Fruit fly (Drosophila melanogaster) whole organism, embryonic: Measurements from ENCODE around the gene Gs2.

Experiments
- Adf1 ChIP-seq: fragments of 200-800 bp; sonication (Bioruptor generic); IDR thresholded peaks from 2 replicates; pipeline ENCODE4 v1.3.6; 2022; ENCODE audit warnings: missing biosample characterization, missing genetic modification characterization
- Asciz ChIP-seq: fragments of 200-800 bp; sonication (Bioruptor generic); optimal IDR thresholded peaks from 2 replicates; lab custom pipeline; 2017; ENCODE audit warnings: missing biosample characterization, mild to moderate bottlenecking, missing genetic modification characterization, missing genetic modification reagents
- Atf3 ChIP-seq: fragments of 200-800 bp; sonication (Bioruptor generic); optimal IDR thresholded peaks from 3 replicates; lab custom pipeline; 2016; ENCODE audit warnings: missing biosample characterization, missing genetic modification characterization
- CG10959 ChIP-seq: fragments of 200-800 bp; sonication (Bioruptor generic); IDR thresholded peaks from 2 replicates; pipeline ENCODE4 v1.3.6; 2022; ENCODE audit warnings: missing biosample characterization, missing genetic modification characterization
- CG11247 ChIP-seq: fragments of 200-800 bp; sonication (Bioruptor generic); IDR thresholded peaks from 2 replicates; pipeline ENCODE4 v1.3.6; 2022; ENCODE audit warnings: missing biosample characterization, missing genetic modification characterization
- CG12236 ChIP-seq: fragments of 200-800 bp; sonication (Bioruptor generic); optimal IDR thresholded peaks from 2 replicates; lab custom pipeline; 2016; ENCODE audit warnings: missing biosample characterization, missing genetic modification characterization
- CG12299 ChIP-seq: fragments of 200-800 bp; sonication (Bioruptor generic); optimal IDR thresholded peaks from 2 replicates; lab custom pipeline; 2018; ENCODE audit warnings: missing biosample characterization, mild to moderate bottlenecking, missing genetic modification characterization
- CG13296 ChIP-seq: fragments of 200-800 bp; sonication (Bioruptor generic); optimal IDR thresholded peaks from 3 replicates; lab custom pipeline; 2018; ENCODE audit warnings: missing biosample characterization, mild to moderate bottlenecking, missing genetic modification characterization
- CG13424 ChIP-seq: fragments of 200-800 bp; sonication (Bioruptor generic); optimal IDR thresholded peaks from 2 replicates; lab custom pipeline; 2019; ENCODE audit warnings: missing biosample characterization, mild to moderate bottlenecking, missing genetic modification characterization, moderate library complexity
- CG13624 ChIP-seq: fragments of 200-800 bp; sonication (Bioruptor generic); optimal IDR thresholded peaks from 2 replicates; lab custom pipeline; 2016; ENCODE audit warnings: missing biosample characterization, missing genetic modification characterization
- CG1602 ChIP-seq: fragments of 200-800 bp; sonication (Bioruptor generic); optimal IDR thresholded peaks from 3 replicates; lab custom pipeline; 2016; ENCODE audit warnings: missing biosample characterization, missing genetic modification characterization
- CG17361 ChIP-seq: fragments of 200-800 bp; sonication (Bioruptor generic); IDR thresholded peaks from 3 replicates; pipeline ENCODE4 v1.3.6; 2022; ENCODE audit warnings: missing biosample characterization, missing genetic modification characterization
- CG17829 ChIP-seq: fragments of 200-800 bp; optimal IDR thresholded peaks from 2 replicates; lab custom pipeline; 2019; ENCODE audit warnings: missing biosample characterization, mild to moderate bottlenecking, missing genetic modification characterization, moderate library complexity
- CG31388 ChIP-seq: fragments of 200-800 bp; sonication (Bioruptor generic); optimal IDR thresholded peaks from 2 replicates; lab custom pipeline; 2016; ENCODE audit warnings: missing biosample characterization, missing genetic modification characterization
- CG32532 ChIP-seq: fragments of 200-800 bp; sonication (Bioruptor generic); IDR thresholded peaks from 2 replicates; pipeline ENCODE4 v1.3.6; 2022; ENCODE audit warnings: missing biosample characterization, missing genetic modification characterization
- CG32767 ChIP-seq: fragments of 200-800 bp; sonication (Bioruptor generic); IDR thresholded peaks from 2 replicates; pipeline ENCODE4 v1.3.6; 2022; ENCODE audit warnings: missing biosample characterization, missing genetic modification characterization
- CG3995 ChIP-seq: fragments of 200-800 bp; sonication (Bioruptor generic); optimal IDR thresholded peaks from 3 replicates; lab custom pipeline; 2016; ENCODE audit warnings: missing biosample characterization, missing genetic modification characterization
- CG4707 ChIP-seq: fragments of 200-800 bp; sonication (Bioruptor generic); optimal IDR thresholded peaks from 2 replicates; lab custom pipeline; 2018; ENCODE audit warnings: missing biosample characterization, mild to moderate bottlenecking, missing genetic modification characterization, moderate library complexity
- CG6813 ChIP-seq: fragments of 200-800 bp; sonication (Bioruptor generic); optimal IDR thresholded peaks from 2 replicates; lab custom pipeline; 2017; ENCODE audit warnings: missing biosample characterization, missing genetic modification characterization, mild to moderate bottlenecking, moderate library complexity, missing genetic modification reagents
- CG7745 ChIP-seq: fragments of 200-800 bp; sonication (Bioruptor generic); optimal IDR thresholded peaks from 2 replicates; lab custom pipeline; 2018; ENCODE audit warnings: missing biosample characterization, mild to moderate bottlenecking, missing genetic modification characterization, moderate library complexity
- CG7839 ChIP-seq: fragments of 200-800 bp; sonication (Bioruptor generic); optimal IDR thresholded peaks from 3 replicates; lab custom pipeline; 2018; ENCODE audit warnings: missing biosample characterization, mild to moderate bottlenecking, missing genetic modification characterization, moderate library complexity
- CG8478 ChIP-seq: fragments of >200 bp; optimal IDR thresholded peaks from 2 replicates; lab custom pipeline; 2018
- CG8944 ChIP-seq: fragments of 200-800 bp; sonication (Bioruptor generic); optimal IDR thresholded peaks from 3 replicates; lab custom pipeline; 2016; ENCODE audit warnings: missing biosample characterization, missing genetic modification characterization
- Camta ChIP-seq: fragments of 200-800 bp; sonication (Bioruptor generic); optimal IDR thresholded peaks from 2 replicates; lab custom pipeline; 2016; ENCODE audit warnings: missing biosample characterization, missing genetic modification characterization
- CoRest ChIP-seq: fragments of 200-800 bp; sonication (Bioruptor generic); optimal IDR thresholded peaks from 3 replicates; lab custom pipeline; 2018; ENCODE audit warnings: missing biosample characterization, mild to moderate bottlenecking, missing genetic modification characterization, moderate library complexity
- Deaf1 ChIP-seq: fragments of 200-800 bp; optimal IDR thresholded peaks from 3 replicates; lab custom pipeline; 2019; ENCODE audit warnings: missing biosample characterization, mild to moderate bottlenecking, missing genetic modification characterization, moderate library complexity
- E2f1 ChIP-seq: fragments of 200-800 bp; sonication (Bioruptor generic); IDR thresholded peaks from 2 replicates; pipeline ENCODE4 v1.3.6; 2022; ENCODE audit warnings: missing biosample characterization, missing genetic modification characterization
- Ets65A ChIP-seq: fragments of 200-800 bp; sonication (Bioruptor generic); peaks from one replicate; lab custom pipeline; 2016; ENCODE audit warnings: missing biosample characterization, missing genetic modification characterization
- HLHmδ ChIP-seq: fragments of 200-800 bp; sonication (Bioruptor generic); optimal IDR thresholded peaks from 2 replicates; lab custom pipeline; 2018; ENCODE audit warnings: missing biosample characterization, mild to moderate bottlenecking, missing genetic modification characterization, moderate library complexity
- Hr39 ChIP-seq: fragments of >200 bp; optimal IDR thresholded peaks from 2 replicates; lab custom pipeline; 2017
- Mad ChIP-seq: fragments of 200-800 bp; sonication (Bioruptor generic); optimal IDR thresholded peaks from 2 replicates; lab custom pipeline; 2016; ENCODE audit warnings: missing biosample characterization, missing genetic modification characterization
- Max ChIP-seq: fragments of 200-800 bp; sonication (Bioruptor generic); optimal IDR thresholded peaks from 2 replicates; lab custom pipeline; 2016; ENCODE audit warnings: missing biosample characterization, mild to moderate bottlenecking, missing genetic modification characterization
- al ChIP-seq: fragments of 200-800 bp; sonication (Bioruptor generic); IDR thresholded peaks from 2 replicates; pipeline ENCODE4 v1.3.6; 2022; ENCODE audit warnings: missing biosample characterization, missing genetic modification characterization
- amos ChIP-seq: fragments of 200-800 bp; sonication (Bioruptor generic); IDR thresholded peaks from 2 replicates; pipeline ENCODE4 v1.3.6; 2022; ENCODE audit warnings: missing biosample characterization, missing genetic modification characterization; ENCODE audit not compliant: partially characterized antibody
- caup ChIP-seq: fragments of 200-800 bp; sonication (Bioruptor generic); optimal IDR thresholded peaks from 3 replicates; lab custom pipeline; 2017; ENCODE audit warnings: missing biosample characterization, mild to moderate bottlenecking, missing genetic modification characterization, moderate library complexity; ENCODE audit not compliant: severe bottlenecking
- chif ChIP-seq, 2 experiments: fragments of 200-800 bp; sonication (Bioruptor generic); optimal IDR thresholded peaks; 3 replicates each; lab custom pipeline; 2016; ENCODE audit warnings: missing biosample characterization in 2 of 2, missing genetic modification characterization in 2 of 2
- eve ChIP-seq, 2 experiments: fragments of >200 bp; optimal IDR thresholded peaks; 2 replicates each; lab custom pipeline; 2017; ENCODE audit warnings: missing biosample characterization in 2 of 2, missing genetic modification characterization in 2 of 2
- exex ChIP-seq: fragments of 200-800 bp; sonication (Bioruptor generic); optimal IDR thresholded peaks from 4 replicates; lab custom pipeline; 2018; ENCODE audit warnings: missing biosample characterization, mild to moderate bottlenecking, missing genetic modification characterization, moderate library complexity
- gcm2 ChIP-seq: fragments of 200-800 bp; sonication (Bioruptor generic); optimal IDR thresholded peaks from 2 replicates; lab custom pipeline; 2016; ENCODE audit warnings: missing biosample characterization, missing genetic modification characterization
- inv ChIP-seq: fragments of 200-800 bp; sonication (Bioruptor generic); IDR thresholded peaks from 2 replicates; pipeline ENCODE4 v1.3.6; 2022; ENCODE audit warnings: missing biosample characterization, missing genetic modification characterization; ENCODE audit not compliant: partially characterized antibody
- lmd ChIP-seq: fragments of 200-800 bp; sonication (Bioruptor generic); IDR thresholded peaks from 2 replicates; pipeline ENCODE4 v1.3.6; 2022; ENCODE audit warnings: missing biosample characterization, missing genetic modification characterization
- pho ChIP-seq: fragments of 200-800 bp; sonication (Bioruptor generic); optimal IDR thresholded peaks from 2 replicates; lab custom pipeline; 2016; ENCODE audit warnings: missing biosample characterization, missing genetic modification characterization
- scrt ChIP-seq: fragments of 200-800 bp; sonication (Bioruptor generic); optimal IDR thresholded peaks from 2 replicates; lab custom pipeline; 2018; ENCODE audit warnings: missing biosample characterization, mild to moderate bottlenecking, missing genetic modification characterization, moderate library complexity
- sens ChIP-seq: fragments of 200-800 bp; sonication (Bioruptor generic); peaks from one replicate; lab custom pipeline; 2016; ENCODE audit warnings: missing biosample characterization, missing genetic modification characterization
- slou ChIP-seq: fragments of 200-800 bp; sonication (Bioruptor generic); optimal IDR thresholded peaks from 3 replicates; lab custom pipeline; 2016; ENCODE audit warnings: missing biosample characterization, missing genetic modification characterization
- tll ChIP-seq, 2 experiments: fragments of 200-800 bp in 1 of 2; fragments of >200 bp in 1 of 2; sonication (Bioruptor generic) in 1 of 2; optimal IDR thresholded peaks; 2 replicates each; lab custom pipeline; 2017 to 2019; ENCODE audit warnings: missing biosample characterization in 2 of 2, missing genetic modification characterization in 2 of 2, mild to moderate bottlenecking in 1 of 2, moderate library complexity in 1 of 2
- vvl ChIP-seq: fragments of 200-800 bp; sonication (Bioruptor generic); IDR thresholded peaks from 2 replicates; pipeline ENCODE4 v1.3.6; 2022; ENCODE audit warnings: missing biosample characterization, missing genetic modification characterization
- yki ChIP-seq: fragments of >200 bp; optimal IDR thresholded peaks from 3 replicates; lab custom pipeline; 2018

Gs2 gene

dm6 chrX:11446792-11447405 lies 24.3 kb downstream of the Gs2 start (continued):
- no peak for TF ChIP-seq CG7745 (tag; lab: Kevin White, UChicago)
- peak; percentile 82 for TF ChIP-seq CG11247 (GFP tag; lab: Robert Waterston, UW)
- TF ChIP-seq al (GFP tag; lab: Robert Waterston, UW), result peak; percentile 87
- peak; percentile 31 for TF ChIP-seq CG1602 (GFP tag; lab: Kevin White, UChicago)
- TF ChIP-seq gcm2 (GFP tag; lab: Kevin White, UChicago), result peak; percentile 48
- TF ChIP-seq CG17361 (GFP tag; lab: Robert Waterston, UW), result peak; percentile 50; the same call in 2 of the 3 replicates
- TF ChIP-seq Atf3 (GFP tag; lab: Kevin White, UChicago), result peak; percentile 15
- TF ChIP-seq CG4707 (GFP tag; lab: Kevin White, UChicago), result no peak
- no peak for TF ChIP-seq Hr39
- TF ChIP-seq CG13624, result peak; percentile 90
- TF ChIP-seq Mad (GFP tag; lab: Kevin White, UChicago), result peak; percentile 57
- TF ChIP-seq CG32532 (GFP tag; lab: Robert Waterston, UW), result peak; percentile 92
- TF ChIP-seq CG8944 (GFP tag; lab: Kevin White, UChicago), result peak; percentile 71
- no peak for TF ChIP-seq eve (GFP tag; optimal IDR thresholded peaks at IDR 0.05; lab: Kevin White, UChicago)
- peak; percentile 80 for TF ChIP-seq scrt (GFP tag; lab: Kevin White, UChicago)
- TF ChIP-seq CG13424 (tag; lab: Kevin White, UChicago), result peak; percentile 69
- TF ChIP-seq pho (GFP tag; lab: Kevin White, UChicago), result peak; percentile 84
- no peak for TF ChIP-seq inv (GFP tag; lab: Robert Waterston, UW)
- peak; percentile 2 for TF ChIP-seq CG17829 (tag; lab: Kevin White, UChicago)
- TF ChIP-seq exex (tag; lab: Kevin White, UChicago), result peak; percentile 78
- TF ChIP-seq chif (GFP tag; optimal IDR thresholded peaks at IDR 0.05; lab: Kevin White, UChicago), result peak; percentile 49 to 72
- TF ChIP-seq yki (lab: Kevin White, UChicago), result no peak

- TF ChIP-seq amos (no peak), Ets65A (GFP tag; lab: Kevin White, UChicago) (peak; percentile 60), Asciz (GFP tag; lab: Kevin White, UChicago) (no peak), Camta (no peak), Deaf1 (tag; lab: Kevin White, UChicago) (no peak), lmd (no peak), CG8478 (lab: Kevin White, UChicago) (no peak), sens (GFP tag; lab: Kevin White, UChicago) (peak; percentile 19), exex (tag; lab: Kevin White, UChicago) (no peak), CG12299 (tag; lab: Kevin White, UChicago) (no peak), slou (no peak), CG3995 (no peak), vvl (GFP tag; lab: Robert Waterston, UW) (peak; percentile 55; the same call in 1 of the 2 replicates)
- TF ChIP-seq, all 482 proteins: peak for 3
Observed at dm6 chrX:11448637-11449036, 26.0 kb downstream of the Gs2 start.

- TF ChIP-seq CG31388 (GFP tag; lab: Kevin White, UChicago) (peak; percentile 66), Adf1 (0 out of 2 replicates have a peak, but pooled peaks have one; percentile 16), caup (GFP tag; lab: Kevin White, UChicago) (peak; percentile 80), CG13296 (GFP tag; lab: Kevin White, UChicago) (peak; percentile 90), CG32767 (GFP tag; lab: Robert Waterston, UW) (peak; percentile 84), CoRest (tag; lab: Kevin White, UChicago) (peak; percentile 84), Max (GFP tag; lab: Kevin White, UChicago) (peak; percentile 65), Ets65A (GFP tag; lab: Kevin White, UChicago) (peak; percentile 98), CG6813 (GFP tag; lab: Kevin White, UChicago) (peak; percentile 81), E2f1 (GFP tag; lab: Robert Waterston, UW) (peak; percentile 86), tll (GFP tag; optimal IDR thresholded peaks at IDR 0.05; lab: Kevin White, UChicago) (peak; percentile 5 to 37), CG10959 (GFP tag; lab: Robert Waterston, UW) (peak; percentile 62), CG7839 (peak; percentile 90), HLHmδ (GFP tag; lab: Kevin White, UChicago) (no peak), CG12236 (peak; percentile 47), Atf3 (GFP tag; lab: Kevin White, UChicago) (peak; percentile 84)
Observed at dm6 chrX:11449476-11450119, 27.0 kb downstream of the Gs2 start.
